Fruit fly (Drosophila melanogaster) whole organism, embryonic: ENCODE results near the gene tHMG1.

Source experiments
- Ada2b ChIP-seq: fragments of 200-800 bp; sonication (Bioruptor generic); IDR thresholded peaks from 2 replicates; pipeline ENCODE4 v1.3.6; 2022; ENCODE audit warnings: missing biosample characterization, missing genetic modification characterization
- Atf-2 ChIP-seq: fragments of 200-800 bp; sonication (Bioruptor generic); optimal IDR thresholded peaks from 2 replicates; lab custom pipeline; 2016; ENCODE audit warnings: missing biosample characterization, missing genetic modification characterization
- CG12659 ChIP-seq: fragments of 200-800 bp; sonication (Bioruptor generic); optimal IDR thresholded peaks from 3 replicates; lab custom pipeline; 2017; ENCODE audit warnings: mild to moderate bottlenecking, missing biosample characterization, missing genetic modification reagents, missing genetic modification characterization
- CG13287 ChIP-seq: fragments of 200-800 bp; sonication (Bioruptor generic); IDR thresholded peaks from 2 replicates; pipeline ENCODE4 v1.3.6; 2022; ENCODE audit warnings: missing biosample characterization, missing genetic modification characterization; ENCODE audit not compliant: partially characterized antibody
- CG14441 ChIP-seq: fragments of 200-800 bp; sonication (Bioruptor generic); IDR thresholded peaks from 2 replicates; pipeline ENCODE4 v1.3.6; 2022; ENCODE audit warnings: missing biosample characterization, missing genetic modification characterization
- CG15269 ChIP-seq: fragments of 200-800 bp; sonication (Bioruptor generic); optimal IDR thresholded peaks from 2 replicates; lab custom pipeline; 2018; ENCODE audit warnings: missing biosample characterization, mild to moderate bottlenecking, missing genetic modification characterization, moderate library complexity
- CG15514 ChIP-seq: fragments of 200-800 bp; sonication (Bioruptor generic); optimal IDR thresholded peaks from 3 replicates; lab custom pipeline; 2017; ENCODE audit warnings: missing biosample characterization, missing genetic modification characterization, mild to moderate bottlenecking, moderate library complexity, missing genetic modification reagents
- CG2120 ChIP-seq: fragments of 200-800 bp; sonication (Bioruptor generic); optimal IDR thresholded peaks from 3 replicates; lab custom pipeline; 2016; ENCODE audit warnings: missing biosample characterization, missing genetic modification characterization
- CG30403 ChIP-seq: fragments of 200-800 bp; sonication (Bioruptor generic); optimal IDR thresholded peaks from 3 replicates; lab custom pipeline; 2016; ENCODE audit warnings: missing biosample characterization, missing genetic modification characterization
- CG31441 ChIP-seq: fragments of 200-800 bp; sonication (Bioruptor generic); IDR thresholded peaks from 2 replicates; pipeline ENCODE4 v1.3.6; 2022; ENCODE audit warnings: missing biosample characterization, missing genetic modification characterization
- CG34376 ChIP-seq: fragments of 200-800 bp; sonication (Bioruptor generic); optimal IDR thresholded peaks from 2 replicates; lab custom pipeline; 2018; ENCODE audit warnings: missing biosample characterization, mild to moderate bottlenecking, missing genetic modification characterization
- CG3847 ChIP-seq: fragments of 200-800 bp; sonication (Bioruptor generic); IDR thresholded peaks from 2 replicates; pipeline ENCODE4 v1.3.6; 2022; ENCODE audit warnings: missing biosample characterization, missing genetic modification characterization
- CG5953 ChIP-seq: fragments of 200-800 bp; sonication (Bioruptor generic); IDR thresholded peaks from 2 replicates; pipeline ENCODE4 v1.3.6; 2022; ENCODE audit warnings: missing biosample characterization, missing genetic modification characterization
- CG6254 ChIP-seq: fragments of 200-800 bp; sonication (Bioruptor generic); optimal IDR thresholded peaks from 3 replicates; lab custom pipeline; 2017; ENCODE audit warnings: mild to moderate bottlenecking, missing biosample characterization, missing genetic modification reagents, missing genetic modification characterization
- CG7556 ChIP-seq: fragments of 200-800 bp; sonication (Bioruptor generic); optimal IDR thresholded peaks from 2 replicates; lab custom pipeline; 2017; ENCODE audit warnings: missing biosample characterization, mild to moderate bottlenecking, missing genetic modification characterization
- CG8478 ChIP-seq: fragments of >200 bp; optimal IDR thresholded peaks from 2 replicates; lab custom pipeline; 2018
- CG9727 ChIP-seq: fragments of 200-800 bp; sonication (Bioruptor generic); optimal IDR thresholded peaks from 3 replicates; lab custom pipeline; 2017; ENCODE audit warnings: missing biosample characterization, mild to moderate bottlenecking, missing genetic modification characterization
- CTCF ChIP-seq: fragments of 200-800 bp; sonication (Bioruptor generic); optimal IDR thresholded peaks from 2 replicates; lab custom pipeline; 2017; ENCODE audit warnings: missing biosample characterization, mild to moderate bottlenecking, missing genetic modification characterization, moderate library complexity
- Chrac-16 ChIP-seq: fragments of 200-800 bp; sonication (Bioruptor generic); optimal IDR thresholded peaks from 3 replicates; lab custom pipeline; 2016; ENCODE audit warnings: missing biosample characterization, missing genetic modification characterization
- CoRest ChIP-seq: fragments of 200-800 bp; sonication (Bioruptor generic); optimal IDR thresholded peaks from 3 replicates; lab custom pipeline; 2018; ENCODE audit warnings: missing biosample characterization, mild to moderate bottlenecking, missing genetic modification characterization, moderate library complexity
- Deaf1 ChIP-seq: fragments of 200-800 bp; optimal IDR thresholded peaks from 3 replicates; lab custom pipeline; 2019; ENCODE audit warnings: missing biosample characterization, mild to moderate bottlenecking, missing genetic modification characterization, moderate library complexity
- Ets65A ChIP-seq: fragments of 200-800 bp; sonication (Bioruptor generic); peaks from one replicate; lab custom pipeline; 2016; ENCODE audit warnings: missing biosample characterization, missing genetic modification characterization
- Ets97D ChIP-seq: fragments of 200-800 bp; sonication (Bioruptor generic); optimal IDR thresholded peaks from 3 replicates; lab custom pipeline; 2016; ENCODE audit warnings: missing biosample characterization, missing genetic modification characterization
- Hr51 ChIP-seq, 2 experiments: fragments of 200-800 bp; sonication (Bioruptor generic); optimal IDR thresholded peaks; 2 replicates in 1 of 2; 3 replicates in 1 of 2; lab custom pipeline; 2016 to 2018; ENCODE audit warnings: missing biosample characterization in 2 of 2, missing genetic modification characterization in 2 of 2, mild to moderate bottlenecking in 1 of 2, moderate library complexity in 1 of 2
- Hr78 ChIP-seq, 2 experiments: fragments of 200-800 bp in 1 of 2; fragments of >200 bp in 1 of 2; sonication (Bioruptor generic) in 1 of 2; optimal IDR thresholded peaks; 2 replicates each; lab custom pipeline; 2017 to 2019; ENCODE audit warnings: missing biosample characterization in 2 of 2, missing genetic modification characterization in 2 of 2, mild to moderate bottlenecking in 1 of 2, moderate library complexity in 1 of 2
- Max ChIP-seq: fragments of 200-800 bp; sonication (Bioruptor generic); optimal IDR thresholded peaks from 2 replicates; lab custom pipeline; 2016; ENCODE audit warnings: missing biosample characterization, mild to moderate bottlenecking, missing genetic modification characterization
- Med ChIP-seq: fragments of 200-800 bp; sonication (Bioruptor generic); peaks from one replicate; lab custom pipeline; 2016; ENCODE audit warnings: missing biosample characterization, missing genetic modification characterization, mild to moderate bottlenecking, inconsistent platforms, moderate library complexity
- Pdp1 ChIP-seq, 2 experiments: fragments of 200-800 bp; sonication (Bioruptor generic); optimal IDR thresholded peaks; 3 replicates each; lab custom pipeline; 2016; ENCODE audit warnings: missing biosample characterization in 2 of 2, missing genetic modification characterization in 2 of 2, mild to moderate bottlenecking in 1 of 2, moderate library complexity in 1 of 2
- ab ChIP-seq: fragments of 200-800 bp; sonication (Bioruptor generic); optimal IDR thresholded peaks from 2 replicates; lab custom pipeline; 2016; ENCODE audit warnings: missing biosample characterization, missing genetic modification characterization
- danr ChIP-seq: fragments of 200-800 bp; sonication (Bioruptor generic); IDR thresholded peaks from 2 replicates; pipeline ENCODE4 v1.3.6; 2022; ENCODE audit warnings: missing biosample characterization, missing genetic modification characterization
- emc ChIP-seq: fragments of 200-800 bp; sonication (Bioruptor generic); optimal IDR thresholded peaks from 2 replicates; lab custom pipeline; 2016; ENCODE audit warnings: missing biosample characterization, missing genetic modification characterization
- exex ChIP-seq: fragments of 200-800 bp; sonication (Bioruptor generic); optimal IDR thresholded peaks from 4 replicates; lab custom pipeline; 2018; ENCODE audit warnings: missing biosample characterization, mild to moderate bottlenecking, missing genetic modification characterization, moderate library complexity
- gfzf ChIP-seq: fragments of 200-800 bp; sonication (Bioruptor generic); optimal IDR thresholded peaks from 2 replicates; lab custom pipeline; 2016; ENCODE audit warnings: missing biosample characterization, mild to moderate bottlenecking, missing genetic modification characterization, moderate library complexity
- grn ChIP-seq: fragments of 200-800 bp; sonication (Bioruptor generic); optimal IDR thresholded peaks from 3 replicates; lab custom pipeline; 2017; ENCODE audit warnings: missing biosample characterization, missing genetic modification characterization
- ind ChIP-seq: fragments of 200-800 bp; sonication (Bioruptor generic); optimal IDR thresholded peaks from 3 replicates; lab custom pipeline; 2016; ENCODE audit warnings: missing biosample characterization, missing genetic modification characterization
- insv ChIP-seq, 2 experiments: fragments of 200-800 bp; sonication (Bioruptor generic); optimal IDR thresholded peaks; 3 replicates each; lab custom pipeline; 2016 to 2018; ENCODE audit warnings: missing biosample characterization in 2 of 2, missing genetic modification characterization in 2 of 2
- nerfin-1 ChIP-seq: fragments of 200-800 bp; sonication (Bioruptor generic); optimal IDR thresholded peaks from 3 replicates; lab custom pipeline; 2019; ENCODE audit warnings: missing biosample characterization, mild to moderate bottlenecking, missing genetic modification characterization, moderate library complexity
- nerfin-2 ChIP-seq: fragments of 200-800 bp; sonication (Bioruptor generic); IDR thresholded peaks from 2 replicates; pipeline ENCODE4 v1.3.6; 2022; ENCODE audit warnings: missing biosample characterization, missing genetic modification characterization; ENCODE audit not compliant: partially characterized antibody
- nmo ChIP-seq: fragments of 200-800 bp; sonication (Bioruptor generic); optimal IDR thresholded peaks from 2 replicates; lab custom pipeline; 2018; ENCODE audit warnings: missing biosample characterization, mild to moderate bottlenecking, missing genetic modification characterization, moderate library complexity
- onecut ChIP-seq: fragments of 200-800 bp; sonication (Bioruptor generic); IDR thresholded peaks from 2 replicates; pipeline ENCODE4 v1.3.6; 2022; ENCODE audit warnings: missing biosample characterization, missing genetic modification characterization
- prd ChIP-seq, 3 experiments: fragments of >200 bp in 2 of 3; fragments of 200-800 bp in 1 of 3; sonication (Bioruptor generic) in 1 of 3; optimal IDR thresholded peaks in 2 of 3; IDR thresholded peaks in 1 of 3; 2 replicates in 2 of 3; 3 replicates in 1 of 3; pipeline versions ENCODE4 v1.3.6 to Lab custom; 2017 to 2022; ENCODE audit warnings: missing biosample characterization in 1 of 3, missing genetic modification characterization in 1 of 3
- row ChIP-seq: fragments of 200-800 bp; sonication (Bioruptor generic); IDR thresholded peaks from 3 replicates; pipeline ENCODE4 v1.3.6; 2022; ENCODE audit warnings: missing biosample characterization, missing genetic modification characterization
- sens ChIP-seq: fragments of 200-800 bp; sonication (Bioruptor generic); peaks from one replicate; lab custom pipeline; 2016; ENCODE audit warnings: missing biosample characterization, missing genetic modification characterization
- trem ChIP-seq: fragments of 200-800 bp; optimal IDR thresholded peaks from 3 replicates; lab custom pipeline; 2019; ENCODE audit warnings: missing biosample characterization, mild to moderate bottlenecking, missing genetic modification characterization, moderate library complexity

Gene tHMG1

dm6 chr3R:22455335-22455985 is 36.2 kb upstream of the tHMG1 start (continued):
- no peak for TF ChIP-seq prd (optimal IDR thresholded peaks at IDR 0.05; lab: Kevin White, UChicago)
- TF ChIP-seq prd (GFP tag; IDR thresholded peaks at IDR 0.05; lab: Robert Waterston, UW): peak; percentile 30; the same call in 1 of the 3 replicates
- TF ChIP-seq nerfin-2 (GFP tag; lab: Robert Waterston, UW): no peak
- peak; percentile 14 for TF ChIP-seq CoRest (tag; lab: Kevin White, UChicago)
- TF ChIP-seq Hr51 (GFP tag; optimal IDR thresholded peaks at IDR 0.05; lab: Kevin White, UChicago): peak in 1 of 2 experiments; percentile 2
- TF ChIP-seq nerfin-1 (tag; lab: Kevin White, UChicago): no peak
- TF ChIP-seq emc: no peak
- TF ChIP-seq CG9727 (GFP tag; lab: Kevin White, UChicago): peak; percentile 15
- no peak for TF ChIP-seq CG15269
- no peak for TF ChIP-seq CG6254 (GFP tag; lab: Kevin White, UChicago)
- 0 out of 2 replicates have a peak, but pooled peaks have one; percentile 6 for TF ChIP-seq Ada2b (GFP tag; lab: Robert Waterston, UW)
- peak; percentile 90 for TF ChIP-seq Ets65A
- TF ChIP-seq Chrac-16: peak; percentile 2
- peak; percentile 24 for TF ChIP-seq CG15514 (GFP tag; lab: Kevin White, UChicago)
- TF ChIP-seq CG5953 (GFP tag; lab: Robert Waterston, UW): no peak
- TF ChIP-seq CG7556 (GFP tag; lab: Kevin White, UChicago): peak; percentile 25
- TF ChIP-seq CG14441 (GFP tag; lab: Robert Waterston, UW): peak; percentile 15; the same call in 1 of the 2 replicates
- peak; percentile 20 for TF ChIP-seq nmo
- TF ChIP-seq CG12659 (GFP tag; lab: Kevin White, UChicago): peak; percentile 0
- TF ChIP-seq CG30403 (GFP tag; lab: Kevin White, UChicago): peak; percentile 32
- TF ChIP-seq Pdp1 (GFP tag; optimal IDR thresholded peaks at IDR 0.05; lab: Kevin White, UChicago): peak in 1 of 2 experiments; percentile 3
- TF ChIP-seq ab (GFP tag; lab: Kevin White, UChicago): no peak
- peak; percentile 9 for TF ChIP-seq ind
- no peak for TF ChIP-seq Deaf1 (tag; lab: Kevin White, UChicago)
- no peak for TF ChIP-seq CTCF (GFP tag; lab: Kevin White, UChicago)
- TF ChIP-seq CG8478: no peak
- TF ChIP-seq, all 482 proteins: peak for 41

dm6 chr3R:22456007-22456406 is 35.6 kb upstream of the tHMG1 start:
- TF ChIP-seq CG34376 (GFP tag; lab: Kevin White, UChicago): peak; percentile 98
- no peak for TF ChIP-seq CG3847 (GFP tag; lab: Robert Waterston, UW)
- TF ChIP-seq gfzf (GFP tag; lab: Kevin White, UChicago): no peak
- TF ChIP-seq danr (GFP tag; lab: Robert Waterston, UW): no peak
- TF ChIP-seq exex (tag; lab: Kevin White, UChicago): peak; percentile 51
- peak in 1 of 2 experiments; percentile 67 for TF ChIP-seq Pdp1 (GFP tag; optimal IDR thresholded peaks at IDR 0.05; lab: Kevin White, UChicago)
- no peak for TF ChIP-seq Hr78 (GFP tag; optimal IDR thresholded peaks at IDR 0.05; lab: Kevin White, UChicago)
- peak; percentile 59 for TF ChIP-seq grn (GFP tag; lab: Kevin White, UChicago)
- TF ChIP-seq, all 482 proteins: peak for 4

- TF ChIP-seq row (peak; percentile 28; the same call in 1 of the 3 replicates), CG8478 (no peak), CG13287 (GFP tag; lab: Robert Waterston, UW) (no peak; the same call in 1 of the 2 replicates), trem (tag; lab: Kevin White, UChicago) (peak; percentile 21), Max (GFP tag; lab: Kevin White, UChicago) (peak; percentile 39), Ets65A (peak; percentile 16), Med (GFP tag; lab: Kevin White, UChicago) (peak; percentile 54), CG2120 (GFP tag; lab: Kevin White, UChicago) (peak; percentile 28), insv (GFP tag; optimal IDR thresholded peaks at IDR 0.05; lab: Kevin White, UChicago) (peak in 1 of 2 experiments; percentile 93), Atf-2 (GFP tag; lab: Kevin White, UChicago) (no peak), Ets97D (GFP tag; lab: Kevin White, UChicago) (peak; percentile 8), CG31441 (GFP tag; lab: Robert Waterston, UW) (peak; percentile 52; the same call in 1 of the 2 replicates), sens (GFP tag; lab: Kevin White, UChicago) (peak; percentile 78), nmo (peak; percentile 53), onecut (peak; percentile 85)
Measured at dm6 chr3R:22461673-22462585, 29.7 kb upstream of the tHMG1 start, which contains the start of the genes Rpn7 and AP-2mu. Gene Rpn7, minus strand, starts transcription at chr3R:22462054. Gene AP-2mu, plus strand, starts transcription at chr3R:22462455.
